Fruit fly (Drosophila melanogaster) whole organism, embryonic: ENCODE measurements around the gene CG44001.
A peak's percentile ranks its signal among the peaks of the same experiment; 100 is the strongest.

Source experiments
- Atf3 ChIP-seq: fragments of 200-800 bp; sonication (Bioruptor generic); optimal IDR thresholded peaks from 3 replicates; lab custom pipeline; 2016; ENCODE audit warnings: missing biosample characterization, missing genetic modification characterization
- B-H1 ChIP-seq: fragments of 200-800 bp; sonication (Bioruptor generic); IDR thresholded peaks from 3 replicates; pipeline ENCODE4 v1.3.6; 2022; ENCODE audit warnings: missing biosample characterization, missing genetic modification characterization
- Bteb2 ChIP-seq: fragments of 200-800 bp; sonication (Bioruptor generic); optimal IDR thresholded peaks from 2 replicates; lab custom pipeline; 2016; ENCODE audit warnings: missing biosample characterization, missing genetic modification characterization
- CG10959 ChIP-seq: fragments of 200-800 bp; sonication (Bioruptor generic); IDR thresholded peaks from 2 replicates; pipeline ENCODE4 v1.3.6; 2022; ENCODE audit warnings: missing biosample characterization, missing genetic modification characterization
- CG11504 ChIP-seq: fragments of 200-800 bp; sonication (Bioruptor generic); optimal IDR thresholded peaks from 3 replicates; lab custom pipeline; 2019; ENCODE audit warnings: missing biosample characterization, mild to moderate bottlenecking, missing genetic modification characterization, moderate library complexity
- CG12071 ChIP-seq: fragments of 200-800 bp; sonication (Bioruptor generic); optimal IDR thresholded peaks from 3 replicates; lab custom pipeline; 2018; ENCODE audit warnings: missing biosample characterization, mild to moderate bottlenecking, missing genetic modification characterization
- CG12104 ChIP-seq: fragments of 200-800 bp; sonication (Bioruptor generic); optimal IDR thresholded peaks from 3 replicates; lab custom pipeline; 2016; ENCODE audit warnings: missing biosample characterization, missing genetic modification characterization
- CG12659 ChIP-seq: fragments of 200-800 bp; sonication (Bioruptor generic); optimal IDR thresholded peaks from 3 replicates; lab custom pipeline; 2017; ENCODE audit warnings: mild to moderate bottlenecking, missing biosample characterization, missing genetic modification reagents, missing genetic modification characterization
- CG15269 ChIP-seq: fragments of 200-800 bp; sonication (Bioruptor generic); optimal IDR thresholded peaks from 2 replicates; lab custom pipeline; 2018; ENCODE audit warnings: missing biosample characterization, mild to moderate bottlenecking, missing genetic modification characterization, moderate library complexity
- CG15479 ChIP-seq: fragments of 200-800 bp; sonication (Bioruptor generic); optimal IDR thresholded peaks from 3 replicates; lab custom pipeline; 2019; ENCODE audit warnings: missing biosample characterization, mild to moderate bottlenecking, missing genetic modification characterization, moderate library complexity
- CG2116 ChIP-seq: fragments of 200-800 bp; sonication (Bioruptor generic); optimal IDR thresholded peaks from 3 replicates; lab custom pipeline; 2018; ENCODE audit warnings: missing biosample characterization, mild to moderate bottlenecking, missing genetic modification characterization
- CG2120 ChIP-seq: fragments of 200-800 bp; sonication (Bioruptor generic); optimal IDR thresholded peaks from 3 replicates; lab custom pipeline; 2016; ENCODE audit warnings: missing biosample characterization, missing genetic modification characterization
- CG2678 ChIP-seq: fragments of 200-800 bp; sonication (Bioruptor generic); optimal IDR thresholded peaks from 3 replicates; lab custom pipeline; 2019; ENCODE audit warnings: missing biosample characterization, mild to moderate bottlenecking, missing genetic modification characterization, moderate library complexity
- CG2889 ChIP-seq: fragments of 200-800 bp; sonication (Bioruptor generic); IDR thresholded peaks from 3 replicates; pipeline ENCODE4 v1.3.6; 2022; ENCODE audit warnings: missing biosample characterization, missing genetic modification characterization
- CG31224 ChIP-seq: fragments of 200-800 bp; sonication (Bioruptor generic); IDR thresholded peaks from 2 replicates; pipeline ENCODE4 v1.3.6; 2022; ENCODE audit warnings: missing biosample characterization, missing genetic modification characterization
- CG34224 ChIP-seq: fragments of 200-800 bp; sonication (Bioruptor generic); IDR thresholded peaks from 3 replicates; pipeline ENCODE4 v1.3.6; 2022; ENCODE audit warnings: missing biosample characterization, missing genetic modification characterization; ENCODE audit not compliant: partially characterized antibody
- CG42726 ChIP-seq: fragments of 200-800 bp; sonication (Bioruptor generic); IDR thresholded peaks from 2 replicates; pipeline ENCODE4 v1.3.6; 2022; ENCODE audit warnings: missing biosample characterization, missing genetic modification characterization; ENCODE audit not compliant: partially characterized antibody
- CG43689 ChIP-seq: fragments of 200-800 bp; sonication (Bioruptor generic); IDR thresholded peaks from 2 replicates; pipeline ENCODE4 v1.3.6; 2022; ENCODE audit warnings: missing biosample characterization, missing genetic modification characterization
- CG8359 ChIP-seq: fragments of 200-800 bp; sonication (Bioruptor generic); optimal IDR thresholded peaks from 2 replicates; lab custom pipeline; 2017; ENCODE audit warnings: missing biosample characterization, mild to moderate bottlenecking, missing genetic modification characterization, borderline replicate concordance
- CG9437 ChIP-seq: fragments of 200-800 bp; sonication (Bioruptor generic); optimal IDR thresholded peaks from 2 replicates; lab custom pipeline; 2018; ENCODE audit warnings: missing biosample characterization, mild to moderate bottlenecking, missing genetic modification characterization
- Dfd ChIP-seq, 2 experiments: fragments of >200 bp; optimal IDR thresholded peaks; 2 replicates each; lab custom pipeline; 2017; ENCODE audit warnings: missing biosample characterization in 2 of 2, missing genetic modification characterization in 2 of 2
- ERR ChIP-seq: fragments of 200-800 bp; sonication (Bioruptor generic); optimal IDR thresholded peaks from 2 replicates; lab custom pipeline; 2016; ENCODE audit warnings: missing biosample characterization, missing genetic modification characterization
- H15 ChIP-seq: fragments of 200-800 bp; sonication (Bioruptor generic); IDR thresholded peaks from 3 replicates; pipeline ENCODE4 v1.3.6; 2022; ENCODE audit warnings: missing biosample characterization, missing genetic modification characterization
- Mrtf ChIP-seq: fragments of 200-800 bp; sonication (Bioruptor generic); IDR thresholded peaks from 3 replicates; pipeline ENCODE4 v1.3.6; 2022; ENCODE audit warnings: missing biosample characterization, missing genetic modification characterization
- Nf-YC ChIP-seq: fragments of 200-800 bp; optimal IDR thresholded peaks from 3 replicates; lab custom pipeline; 2019; ENCODE audit warnings: missing biosample characterization, mild to moderate bottlenecking, missing genetic modification characterization, moderate library complexity
- Pdp1 ChIP-seq, 2 experiments: fragments of 200-800 bp; sonication (Bioruptor generic); optimal IDR thresholded peaks; 3 replicates each; lab custom pipeline; 2016; ENCODE audit warnings: missing biosample characterization in 2 of 2, missing genetic modification characterization in 2 of 2, mild to moderate bottlenecking in 1 of 2, moderate library complexity in 1 of 2
- Poxn ChIP-seq: fragments of 200-800 bp; sonication (Bioruptor generic); IDR thresholded peaks from 2 replicates; pipeline ENCODE4 v1.3.6; 2022; ENCODE audit warnings: missing biosample characterization, missing genetic modification characterization
- Side ChIP-seq: fragments of 200-800 bp; sonication (Bioruptor generic); optimal IDR thresholded peaks from 2 replicates; lab custom pipeline; 2016; ENCODE audit warnings: missing biosample characterization, missing genetic modification characterization
- TFAM ChIP-seq: fragments of 200-800 bp; sonication (Bioruptor generic); optimal IDR thresholded peaks from 2 replicates; lab custom pipeline; 2017; ENCODE audit warnings: missing biosample characterization, missing genetic modification characterization, inconsistent platforms
- Xbp1 ChIP-seq: fragments of 200-800 bp; sonication (Bioruptor generic); optimal IDR thresholded peaks from 3 replicates; lab custom pipeline; 2016; ENCODE audit warnings: missing biosample characterization, mild to moderate bottlenecking, missing genetic modification characterization
- ase ChIP-seq: fragments of 200-800 bp; sonication (Bioruptor generic); IDR thresholded peaks from 3 replicates; pipeline ENCODE4 v1.3.6; 2022; ENCODE audit warnings: missing biosample characterization, missing genetic modification characterization
- cato ChIP-seq: fragments of 200-800 bp; sonication (Bioruptor generic); optimal IDR thresholded peaks from 2 replicates; lab custom pipeline; 2016; ENCODE audit warnings: missing biosample characterization, missing genetic modification characterization, borderline replicate concordance
- chm ChIP-seq: fragments of 200-800 bp; sonication (Bioruptor generic); IDR thresholded peaks from 2 replicates; pipeline ENCODE4 v1.3.6; 2022; ENCODE audit warnings: missing biosample characterization, missing genetic modification characterization
- dpn ChIP-seq, 2 experiments: fragments of 200-800 bp; sonication (Bioruptor generic); optimal IDR thresholded peaks; 3 replicates each; lab custom pipeline; 2016; ENCODE audit warnings: missing biosample characterization in 2 of 2, missing genetic modification characterization in 2 of 2
- ewg ChIP-seq: fragments of 200-800 bp; sonication (Bioruptor generic); optimal IDR thresholded peaks from 3 replicates; lab custom pipeline; 2017; ENCODE audit warnings: mild to moderate bottlenecking, missing biosample characterization, missing genetic modification reagents, missing genetic modification characterization
- fd96Cb ChIP-seq: fragments of 200-800 bp; sonication (Bioruptor generic); optimal IDR thresholded peaks from 2 replicates; lab custom pipeline; 2018; ENCODE audit warnings: missing biosample characterization, mild to moderate bottlenecking, missing genetic modification characterization, moderate library complexity
- ftz-f1 ChIP-seq: fragments of 200-800 bp; sonication (Bioruptor generic); optimal IDR thresholded peaks from 2 replicates; lab custom pipeline; 2016; ENCODE audit warnings: missing biosample characterization, missing genetic modification characterization
- gcm2 ChIP-seq: fragments of 200-800 bp; sonication (Bioruptor generic); optimal IDR thresholded peaks from 2 replicates; lab custom pipeline; 2016; ENCODE audit warnings: missing biosample characterization, missing genetic modification characterization
- gro ChIP-seq: fragments of 200-800 bp; sonication (Bioruptor generic); optimal IDR thresholded peaks from 2 replicates; lab custom pipeline; 2016; ENCODE audit warnings: missing biosample characterization, missing genetic modification characterization
- hkb ChIP-seq, 2 experiments: fragments of 200-800 bp in 1 of 2; fragments of >200 bp in 1 of 2; sonication (Bioruptor generic) in 1 of 2; IDR thresholded peaks in 1 of 2; optimal IDR thresholded peaks in 1 of 2; 2 replicates each; pipeline versions ENCODE4 v1.3.6 to Lab custom; 2017 to 2022; ENCODE audit warnings: missing biosample characterization in 1 of 2, missing genetic modification characterization in 1 of 2
- hth ChIP-seq: fragments of >200 bp; optimal IDR thresholded peaks from 2 replicates; lab custom pipeline; 2017; ENCODE audit warnings: inconsistent platforms
- lbe ChIP-seq: fragments of 200-800 bp; sonication (Bioruptor generic); optimal IDR thresholded peaks from 2 replicates; lab custom pipeline; 2016; ENCODE audit warnings: missing biosample characterization, mild to moderate bottlenecking, missing genetic modification characterization
- pho ChIP-seq: fragments of 200-800 bp; sonication (Bioruptor generic); optimal IDR thresholded peaks from 2 replicates; lab custom pipeline; 2016; ENCODE audit warnings: missing biosample characterization, missing genetic modification characterization
- pnt ChIP-seq: fragments of 200-800 bp; sonication (Bioruptor generic); optimal IDR thresholded peaks from 3 replicates; lab custom pipeline; 2016; ENCODE audit warnings: missing biosample characterization, missing genetic modification characterization
- schlank ChIP-seq: fragments of 200-800 bp; sonication (Bioruptor generic); optimal IDR thresholded peaks from 2 replicates; lab custom pipeline; 2018; ENCODE audit warnings: missing biosample characterization, mild to moderate bottlenecking, missing genetic modification characterization
- stc ChIP-seq: fragments of 200-800 bp; sonication (Bioruptor generic); IDR thresholded peaks from 2 replicates; pipeline ENCODE4 v1.3.6; 2022; ENCODE audit warnings: missing biosample characterization, missing genetic modification characterization
- tgo ChIP-seq: fragments of 200-800 bp; sonication (Bioruptor generic); IDR thresholded peaks from 3 replicates; pipeline ENCODE4 v1.3.6; 2022; ENCODE audit warnings: missing biosample characterization, missing genetic modification characterization
- tna ChIP-seq: fragments of 200-800 bp; sonication (Bioruptor generic); IDR thresholded peaks from 2 replicates; pipeline ENCODE4 v1.3.6; 2022; ENCODE audit warnings: missing biosample characterization, missing genetic modification characterization; ENCODE audit not compliant: partially characterized antibody
- zen ChIP-seq: fragments of 200-800 bp; sonication (Bioruptor generic); optimal IDR thresholded peaks from 3 replicates; lab custom pipeline; 2018; ENCODE audit warnings: missing biosample characterization, mild to moderate bottlenecking, missing genetic modification characterization, moderate library complexity
- zfh1 ChIP-seq: fragments of 200-800 bp; sonication (Bioruptor generic); IDR thresholded peaks from 3 replicates; pipeline ENCODE4 v1.3.6; 2022; ENCODE audit warnings: missing biosample characterization, missing genetic modification characterization

Gene CG44001

dm6 chr2L:5010784-5011260 lies 32.2 kb upstream of the CG44001 start, which contains the start of the genes CG31917, Tfb5 and SelT (continued):
- TF ChIP-seq ewg (peak; percentile 36), Xbp1 (peak; percentile 65), CG12071 (GFP tag; lab: Kevin White, UChicago) (no peak), Poxn (GFP tag; lab: Robert Waterston, UW) (no peak), ase (no peak), gcm2 (GFP tag; lab: Kevin White, UChicago) (no peak), TFAM (GFP tag; lab: Kevin White, UChicago) (no peak), zen (peak; percentile 50), gro (GFP tag; lab: Kevin White, UChicago) (peak; percentile 45), pho (GFP tag; lab: Kevin White, UChicago) (peak; percentile 77), CG31224 (GFP tag; lab: Robert Waterston, UW) (no peak), CG42726 (no peak; the same call in 1 of the 2 replicates), chm (GFP tag; lab: Robert Waterston, UW) (no peak), Dfd (GFP tag; optimal IDR thresholded peaks at IDR 0.05; lab: Kevin White, UChicago) (no peak), CG11504 (tag; lab: Kevin White, UChicago) (peak; percentile 65), Atf3 (GFP tag; lab: Kevin White, UChicago) (no peak), schlank (peak; percentile 3), ftz-f1 (GFP tag; lab: Kevin White, UChicago) (peak; percentile 67), Bteb2 (peak; percentile 36), Nf-YC (tag; lab: Kevin White, UChicago) (no peak), CG2120 (GFP tag; lab: Kevin White, UChicago) (peak; percentile 85), tna (GFP tag; lab: Robert Waterston, UW) (no peak), fd96Cb (tag; lab: Kevin White, UChicago) (peak; percentile 15), CG8359 (GFP tag; lab: Kevin White, UChicago) (no peak), CG12659 (GFP tag; lab: Kevin White, UChicago) (peak; percentile 84), CG43689 (GFP tag; lab: Robert Waterston, UW) (no peak), Pdp1 (GFP tag; optimal IDR thresholded peaks at IDR 0.05; lab: Kevin White, UChicago) (peak; percentile 52 to 54), CG15479 (no peak), H15 (GFP tag; lab: Robert Waterston, UW) (no peak), pnt (no peak), CG34224 (GFP tag; lab: Robert Waterston, UW) (peak; percentile 74), B-H1 (GFP tag; lab: Robert Waterston, UW) (no peak), hkb (optimal IDR thresholded peaks at IDR 0.05; lab: Kevin White, UChicago) (no peak), hkb (GFP tag; IDR thresholded peaks at IDR 0.05; lab: Robert Waterston, UW) (0 out of 2 replicates have a peak, but pooled peaks have one; percentile 15), stc (no peak), CG9437 (GFP tag; lab: Kevin White, UChicago) (no peak), CG2889 (GFP tag; lab: Robert Waterston, UW) (no peak), cato (GFP tag; lab: Kevin White, UChicago) (peak; percentile 8), CG10959 (no peak), lbe (GFP tag; lab: Kevin White, UChicago) (peak; percentile 48), CG12104 (GFP tag; lab: Kevin White, UChicago) (peak; percentile 40), CG15269 (no peak), tgo (GFP tag; lab: Robert Waterston, UW) (peak; percentile 43; the same call in 1 of the 3 replicates), ERR (GFP tag; lab: Kevin White, UChicago) (peak; percentile 25), CG2678 (tag; lab: Kevin White, UChicago) (no peak), zfh1 (peak; percentile 59; the same call in 1 of the 3 replicates), dpn (GFP tag; optimal IDR thresholded peaks at IDR 0.05; lab: Kevin White, UChicago) (peak; percentile 16 to 67), Side (no peak), hth (lab: Kevin White, UChicago) (no peak), CG2116 (peak; percentile 56), Mrtf (GFP tag; lab: Robert Waterston, UW) (no peak)
